Fruit fly (Drosophila melanogaster) whole organism, pupa: ENCODE results near the gene Edg84A.

ENCODE experiments used
- CG8159 ChIP-seq: fragments of 200-800 bp; sonication (Bioruptor generic); optimal IDR thresholded peaks from 3 replicates; lab custom pipeline; 2018; ENCODE audit warnings: missing biosample characterization, mild to moderate bottlenecking, missing genetic modification characterization, moderate library complexity
- fd96Ca ChIP-seq: fragments of 200-800 bp; sonication (Bioruptor generic); IDR thresholded peaks from 3 replicates; pipeline ENCODE4 v1.3.6; 2022; ENCODE audit warnings: missing biosample characterization, missing genetic modification characterization

dm6 chr3R:6678480-6678879 lies 5.8 kb upstream of the Edg84A start, which contains the start of gene lab:
- TF ChIP-seq CG8159 (tag; lab: Kevin White, UChicago) (no peak), fd96Ca (no peak)
